Fruit fly (Drosophila melanogaster) Kc167 (cell line): Measurements from ENCODE around the gene Mt2.

Experiments
- Myc ChIP-seq: fragments of >200 bp; optimal IDR thresholded peaks from 2 replicates; lab custom pipeline; 2017; ENCODE audit warnings: missing external identifiers
- Sin3A ChIP-seq: fragments of >200 bp; optimal IDR thresholded peaks from 2 replicates; lab custom pipeline; 2018; ENCODE audit warnings: missing external identifiers
- h ChIP-seq: fragments of >200 bp; optimal IDR thresholded peaks from 3 replicates; lab custom pipeline; 2018; ENCODE audit warnings: missing external identifiers
- insv ChIP-seq: fragments of >200 bp; optimal IDR thresholded peaks from 3 replicates; lab custom pipeline; 2018; ENCODE audit warnings: missing external identifiers
- ttk ChIP-seq: sonication (Bioruptor generic); optimal IDR thresholded peaks from 2 replicates; lab custom pipeline; 2017; ENCODE audit warnings: missing external identifiers

dm6 chr2L:12108779-12109564 lies 12.6 kb downstream of the Mt2 start, which contains the start of the genes Rab6 and Phae1:
- TF ChIP-seq ttk: no peak
- no peak for TF ChIP-seq h (lab: Kevin White, UChicago)
- no peak for TF ChIP-seq Sin3A
- no peak for TF ChIP-seq insv
- no peak for TF ChIP-seq Myc
